Fruit fly (Drosophila melanogaster): Measurements from ENCODE around the gene JMJD6.

Gene JMJD6

DNA sequence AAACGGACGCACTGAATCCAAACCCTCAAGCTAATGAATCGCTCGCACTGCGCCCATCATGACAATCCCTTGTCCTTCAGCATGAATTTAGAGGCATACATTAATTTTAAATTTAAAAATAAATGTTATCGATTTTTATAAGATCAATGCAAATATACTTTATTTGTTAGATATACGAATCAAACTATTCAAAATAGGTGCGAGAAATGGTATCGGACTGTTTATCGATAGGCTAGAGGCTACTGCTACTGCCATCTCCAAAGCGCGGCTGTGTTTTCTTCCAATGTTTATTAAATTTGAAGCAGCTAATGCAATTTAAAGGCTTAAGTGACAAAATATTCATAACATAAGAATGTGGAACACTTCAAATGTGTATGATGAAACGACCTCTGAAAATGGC lies 18.9 kb upstream of the JMJD6 start, which contains the start of gene CG43342:
CG43342 (plus strand) TSS at position 264 of the 400 bp plus-strand sequence.
- TF ChIP-seq prd (optimal IDR thresholded peaks at IDR 0.05) (no peak), prd (GFP tag; IDR thresholded peaks at IDR 0.05) (no peak), CG6791 (GFP tag; IDR thresholded peaks at IDR 0.05; ENCODE audit: partially characterized antibody) (peak; percentile 85), jumu (GFP tag; optimal IDR thresholded peaks at IDR 0.05) (no peak), Ets65A (GFP tag) (no peak), stwl (tag; optimal IDR thresholded peaks at IDR 0.05) (peak; percentile 73), NK7.1 (GFP tag; optimal IDR thresholded peaks at IDR 0.05) (no peak), CG30431 (GFP tag; optimal IDR thresholded peaks at IDR 0.05) (no peak), CG9437 (GFP tag; optimal IDR thresholded peaks at IDR 0.05) (no peak), CG17612 (GFP tag; IDR thresholded peaks at IDR 0.05) (no peak), maf-S (GFP tag; optimal IDR thresholded peaks at IDR 0.05) (no peak), CG17829 (tag; optimal IDR thresholded peaks at IDR 0.05) (no peak), CG7786 (GFP tag; optimal IDR thresholded peaks at IDR 0.05) (no peak), schlank (tag; optimal IDR thresholded peaks at IDR 0.05) (no peak), CG10565 (GFP tag; optimal IDR thresholded peaks at IDR 0.05) (no peak), CG8944 (GFP tag; optimal IDR thresholded peaks at IDR 0.05) (no peak), CG6683 (GFP tag; optimal IDR thresholded peaks at IDR 0.05) (no peak), CG15696 (tag; optimal IDR thresholded peaks at IDR 0.05) (no peak), Fer1 (GFP tag; optimal IDR thresholded peaks at IDR 0.05) (no peak), sqz (GFP tag; optimal IDR thresholded peaks at IDR 0.05) (no peak), CG13287 (GFP tag; IDR thresholded peaks at IDR 0.05; ENCODE audit: partially characterized antibody) (peak; percentile 85), Doc3 (GFP tag; IDR thresholded peaks at IDR 0.05; ENCODE audit: partially characterized antibody) (peak; percentile 80), CTCF (GFP tag; optimal IDR thresholded peaks at IDR 0.05) (no peak), HmgZ (tag; optimal IDR thresholded peaks at IDR 0.05) (no peak), CG4328 (GFP tag; optimal IDR thresholded peaks at IDR 0.05) (no peak), CG12659 (GFP tag; optimal IDR thresholded peaks at IDR 0.05) (no peak), az2 (GFP tag; optimal IDR thresholded peaks at IDR 0.05) (no peak), sc (optimal IDR thresholded peaks at IDR 0.05) (no peak), sc (GFP tag; optimal IDR thresholded peaks at IDR 0.05) (no peak), GATAe (GFP tag; conservative IDR thresholded peaks at IDR 0.05) (no peak), so (GFP tag; IDR thresholded peaks at IDR 0.05) (no peak), Vsx1 (GFP tag; optimal IDR thresholded peaks at IDR 0.05) (no peak), sob (GFP tag; IDR thresholded peaks at IDR 0.05) (no peak), Dad (GFP tag; optimal IDR thresholded peaks at IDR 0.05) (no peak), CG4730 (GFP tag; IDR thresholded peaks at IDR 0.05) (no peak), cg (GFP tag; optimal IDR thresholded peaks at IDR 0.05) (no peak), tx (GFP tag; optimal IDR thresholded peaks at IDR 0.05) (no peak), CG6813 (GFP tag; optimal IDR thresholded peaks at IDR 0.05) (no peak), esg (GFP tag; conservative IDR thresholded peaks at IDR 0.05) (no peak), nerfin-2 (GFP tag; IDR thresholded peaks at IDR 0.05; ENCODE audit: partially characterized antibody) (peak; percentile 85), CG3163 (GFP tag; optimal IDR thresholded peaks at IDR 0.05) (no peak), fd64A (GFP tag; optimal IDR thresholded peaks at IDR 0.05) (no peak), Optix (GFP tag; IDR thresholded peaks at IDR 0.05) (no peak), wek (GFP tag; optimal IDR thresholded peaks at IDR 0.05) (no peak), CG3847 (GFP tag; IDR thresholded peaks at IDR 0.05) (no peak), CG9876 (GFP tag; optimal IDR thresholded peaks at IDR 0.05) (no peak), CG10654 (GFP tag; optimal IDR thresholded peaks at IDR 0.05) (no peak), CG31441 (GFP tag; IDR thresholded peaks at IDR 0.05) (no peak), CG14860 (GFP tag; IDR thresholded peaks at IDR 0.05; ENCODE audit: partially characterized antibody) (peak; percentile 82), danr (GFP tag; IDR thresholded peaks at IDR 0.05) (no peak), Bteb2 (GFP tag; optimal IDR thresholded peaks at IDR 0.05) (no peak), CG15479 (GFP tag; optimal IDR thresholded peaks at IDR 0.05) (no peak), ab (GFP tag; optimal IDR thresholded peaks at IDR 0.05) (no peak)

Measured in whole organism, embryonic.